Worm (Caenorhabditis elegans) whole organism, late embryonic: ENCODE data around the gene F25B3.2.

Experiments used
- ceh-14 ChIP-seq: sonication (generic microtip); optimal IDR thresholded peaks from 2 replicates; lab custom pipeline; 2016; ENCODE audit warnings: missing genotype, missing genetic modification characterization, missing compliant biosample characterization
- ceh-9 ChIP-seq: sonication (generic microtip); optimal IDR thresholded peaks from 2 replicates; lab custom pipeline; 2016; ENCODE audit warnings: mild to moderate bottlenecking, missing genetic modification characterization, inconsistent platforms, missing compliant biosample characterization
- dve-1 ChIP-seq: sonication (generic microtip); optimal IDR thresholded peaks from 2 replicates; lab custom pipeline; 2017; ENCODE audit warnings: antibody characterized with exemption, mild to moderate bottlenecking, missing genetic modification characterization, missing compliant biosample characterization
- fax-1 ChIP-seq: sonication (generic microtip); optimal IDR thresholded peaks from 2 replicates; lab custom pipeline; 2016; ENCODE audit warnings: missing genotype, missing genetic modification characterization, missing compliant biosample characterization
- gmeb-2 ChIP-seq: sonication (generic microtip); optimal IDR thresholded peaks from 2 replicates; lab custom pipeline; 2016; ENCODE audit warnings: missing genetic modification characterization, inconsistent platforms, missing compliant biosample characterization
- hlh-13 ChIP-seq: fragments of 200-800 bp; sonication (Bioruptor generic); optimal IDR thresholded peaks from 2 replicates; lab custom pipeline; 2018; ENCODE audit warnings: mild to moderate bottlenecking, missing genetic modification characterization, missing compliant biosample characterization
- hlh-30 ChIP-seq: sonication (generic microtip); optimal IDR thresholded peaks from 2 replicates; lab custom pipeline; 2017; ENCODE audit warnings: antibody characterized with exemption, missing genetic modification characterization, missing compliant biosample characterization; ENCODE audit not compliant: insufficient read depth
- hlh-6 ChIP-seq: sonication (generic microtip); optimal IDR thresholded peaks from 2 replicates; lab custom pipeline; 2016; ENCODE audit warnings: missing genotype, missing genetic modification characterization, missing compliant biosample characterization
- nfya-1 ChIP-seq: sonication (generic microtip); optimal IDR thresholded peaks from 2 replicates; lab custom pipeline; 2017; ENCODE audit warnings: missing genetic modification characterization, mild to moderate bottlenecking, missing compliant biosample characterization, antibody characterized with exemption, moderate library complexity
- pag-3 ChIP-seq: sonication (generic microtip); optimal IDR thresholded peaks from 2 replicates; lab custom pipeline; 2016; ENCODE audit warnings: missing compliant biosample characterization, missing genetic modification characterization, borderline replicate concordance
- pha-4 ChIP-seq: fragments of 150-350 bp; optimal IDR thresholded peaks from 2 replicates; lab custom pipeline; 2018; ENCODE audit warnings: missing biosample characterization, missing genetic modification reagents, missing genetic modification characterization
- pqm-1 ChIP-seq: sonication (generic microtip); optimal IDR thresholded peaks from 2 replicates; lab custom pipeline; 2016; ENCODE audit warnings: missing genetic modification characterization, missing compliant biosample characterization
- rnt-1 ChIP-seq: sonication (generic microtip); optimal IDR thresholded peaks from 2 replicates; lab custom pipeline; 2016; ENCODE audit warnings: missing genetic modification characterization, missing compliant biosample characterization

ce11 chrV:9618420-9618819, 41.3 kb downstream of the F25B3.2 start:
- TF ChIP-seq pha-4 (tag; lab: Kevin White, UChicago) (no peak), nfya-1 (tag; lab: Kevin White, UChicago) (no peak), gmeb-2 (tag; lab: Kevin White, UChicago) (no peak), hlh-6 (tag; lab: Kevin White, UChicago) (no peak), fax-1 (tag; lab: Kevin White, UChicago) (no peak), pag-3 (no peak), hlh-13 (GFP tag; lab: Kevin White, UChicago) (no peak), ceh-9 (tag; lab: Kevin White, UChicago) (no peak), hlh-30 (no peak), ceh-14 (tag; lab: Kevin White, UChicago) (no peak), pqm-1 (tag; lab: Kevin White, UChicago) (no peak), dve-1 (tag; lab: Kevin White, UChicago) (no peak), rnt-1 (no peak)
